Fruit fly (Drosophila melanogaster) whole organism, embryonic: ENCODE measurements around the gene CG5196.

ENCODE experiments used
- ATbp ChIP-seq: fragments of 200-800 bp; sonication (Bioruptor generic); optimal IDR thresholded peaks from 2 replicates; lab custom pipeline; 2017; ENCODE audit warnings: missing biosample characterization, mild to moderate bottlenecking, missing genetic modification characterization, missing genetic modification reagents
- Bdp1 ChIP-seq: fragments of 200-800 bp; sonication (Bioruptor generic); optimal IDR thresholded peaks from 3 replicates; lab custom pipeline; 2016; ENCODE audit warnings: missing biosample characterization, missing genetic modification characterization
- CG12299 ChIP-seq: fragments of 200-800 bp; sonication (Bioruptor generic); optimal IDR thresholded peaks from 2 replicates; lab custom pipeline; 2018; ENCODE audit warnings: missing biosample characterization, mild to moderate bottlenecking, missing genetic modification characterization
- CG12391 ChIP-seq: fragments of 200-800 bp; sonication (Bioruptor generic); optimal IDR thresholded peaks from 3 replicates; lab custom pipeline; 2018; ENCODE audit warnings: missing biosample characterization, mild to moderate bottlenecking, missing genetic modification characterization, moderate library complexity
- CG12942 ChIP-seq: fragments of 200-800 bp; sonication (Bioruptor generic); optimal IDR thresholded peaks from 3 replicates; lab custom pipeline; 2016; ENCODE audit warnings: missing biosample characterization, missing genetic modification characterization
- CG13775 ChIP-seq: fragments of 200-800 bp; sonication (Bioruptor generic); optimal IDR thresholded peaks from 3 replicates; lab custom pipeline; 2017; ENCODE audit warnings: missing biosample characterization, mild to moderate bottlenecking, missing genetic modification characterization
- CG1529 ChIP-seq: fragments of 200-800 bp; sonication (Bioruptor generic); optimal IDR thresholded peaks from 3 replicates; lab custom pipeline; 2018; ENCODE audit warnings: missing biosample characterization, missing genetic modification characterization
- CG17186 ChIP-seq: fragments of 200-800 bp; sonication (Bioruptor generic); optimal IDR thresholded peaks from 3 replicates; lab custom pipeline; 2017; ENCODE audit warnings: missing biosample characterization, missing genetic modification reagents, missing genetic modification characterization
- CG2889 ChIP-seq: fragments of 200-800 bp; sonication (Bioruptor generic); IDR thresholded peaks from 3 replicates; pipeline ENCODE4 v1.3.6; 2022; ENCODE audit warnings: missing biosample characterization, missing genetic modification characterization
- CG31224 ChIP-seq: fragments of 200-800 bp; sonication (Bioruptor generic); IDR thresholded peaks from 2 replicates; pipeline ENCODE4 v1.3.6; 2022; ENCODE audit warnings: missing biosample characterization, missing genetic modification characterization
- CG3281 ChIP-seq: fragments of 200-800 bp; sonication (Bioruptor generic); optimal IDR thresholded peaks from 3 replicates; lab custom pipeline; 2017; ENCODE audit warnings: missing biosample characterization, mild to moderate bottlenecking, missing genetic modification characterization
- CG33213 ChIP-seq: fragments of 200-800 bp; sonication (Bioruptor generic); optimal IDR thresholded peaks from 3 replicates; lab custom pipeline; 2016; ENCODE audit warnings: missing biosample characterization, missing genetic modification characterization
- CG3995 ChIP-seq: fragments of 200-800 bp; sonication (Bioruptor generic); optimal IDR thresholded peaks from 3 replicates; lab custom pipeline; 2016; ENCODE audit warnings: missing biosample characterization, missing genetic modification characterization
- CG4617 ChIP-seq: fragments of 200-800 bp; sonication (Bioruptor generic); optimal IDR thresholded peaks from 3 replicates; lab custom pipeline; 2016; ENCODE audit warnings: missing biosample characterization, missing genetic modification characterization, borderline replicate concordance
- CG4820 ChIP-seq: fragments of 200-800 bp; sonication (Bioruptor generic); optimal IDR thresholded peaks from 3 replicates; lab custom pipeline; 2016; ENCODE audit warnings: missing biosample characterization, missing genetic modification characterization
- CG6654 ChIP-seq: fragments of 200-800 bp; sonication (Bioruptor generic); optimal IDR thresholded peaks from 2 replicates; lab custom pipeline; 2017; ENCODE audit warnings: missing biosample characterization, mild to moderate bottlenecking, missing genetic modification characterization
- CG7839 ChIP-seq: fragments of 200-800 bp; sonication (Bioruptor generic); optimal IDR thresholded peaks from 3 replicates; lab custom pipeline; 2018; ENCODE audit warnings: missing biosample characterization, mild to moderate bottlenecking, missing genetic modification characterization, moderate library complexity
- CG8359 ChIP-seq: fragments of 200-800 bp; sonication (Bioruptor generic); optimal IDR thresholded peaks from 2 replicates; lab custom pipeline; 2017; ENCODE audit warnings: missing biosample characterization, mild to moderate bottlenecking, missing genetic modification characterization, borderline replicate concordance
- D19A ChIP-seq: fragments of 200-800 bp; optimal IDR thresholded peaks from 3 replicates; lab custom pipeline; 2019; ENCODE audit warnings: missing biosample characterization, mild to moderate bottlenecking, missing genetic modification characterization, moderate library complexity
- D19B ChIP-seq: fragments of 200-800 bp; sonication (Bioruptor generic); optimal IDR thresholded peaks from 2 replicates; lab custom pipeline; 2017; ENCODE audit warnings: missing biosample characterization, mild to moderate bottlenecking, missing genetic modification characterization
- Dfd ChIP-seq, 2 experiments: fragments of >200 bp; optimal IDR thresholded peaks; 2 replicates each; lab custom pipeline; 2017; ENCODE audit warnings: missing biosample characterization in 2 of 2, missing genetic modification characterization in 2 of 2
- E2f1 ChIP-seq: fragments of 200-800 bp; sonication (Bioruptor generic); IDR thresholded peaks from 2 replicates; pipeline ENCODE4 v1.3.6; 2022; ENCODE audit warnings: missing biosample characterization, missing genetic modification characterization
- E2f2 ChIP-seq: fragments of 200-800 bp; sonication (Bioruptor generic); IDR thresholded peaks from 2 replicates; pipeline ENCODE4 v1.3.6; 2022; ENCODE audit warnings: missing biosample characterization, missing genetic modification characterization
- Fer2 ChIP-seq: fragments of 200-800 bp; sonication (Bioruptor generic); optimal IDR thresholded peaks from 2 replicates; lab custom pipeline; 2018; ENCODE audit warnings: missing biosample characterization, mild to moderate bottlenecking, missing genetic modification characterization, moderate library complexity
- MBD-R2 ChIP-seq: fragments of 200-800 bp; sonication (Bioruptor generic); IDR thresholded peaks from 2 replicates; pipeline ENCODE4 v1.3.6; 2022; ENCODE audit warnings: missing biosample characterization, missing genetic modification characterization
- NC2β ChIP-seq: fragments of 200-800 bp; sonication (Bioruptor generic); optimal IDR thresholded peaks from 2 replicates; lab custom pipeline; 2016; ENCODE audit warnings: missing biosample characterization, missing genetic modification characterization
- Nf-YA ChIP-seq: fragments of 200-800 bp; sonication (Bioruptor generic); IDR thresholded peaks from 2 replicates; pipeline ENCODE4 v1.3.6; 2022; ENCODE audit warnings: missing biosample characterization, missing genetic modification characterization
- NfI ChIP-seq: fragments of 200-800 bp; sonication (Bioruptor generic); optimal IDR thresholded peaks from 3 replicates; lab custom pipeline; 2018; ENCODE audit warnings: missing biosample characterization, mild to moderate bottlenecking, missing genetic modification characterization, moderate library complexity
- Sin3A ChIP-seq: fragments of >200 bp; optimal IDR thresholded peaks from 2 replicates; lab custom pipeline; 2018
- Six4 ChIP-seq: fragments of 200-800 bp; sonication (Bioruptor generic); optimal IDR thresholded peaks from 2 replicates; lab custom pipeline; 2016; ENCODE audit warnings: missing biosample characterization, missing genetic modification characterization
- TFAM ChIP-seq: fragments of 200-800 bp; sonication (Bioruptor generic); optimal IDR thresholded peaks from 2 replicates; lab custom pipeline; 2017; ENCODE audit warnings: missing biosample characterization, missing genetic modification characterization, inconsistent platforms
- bbx ChIP-seq: fragments of 200-800 bp; sonication (Bioruptor generic); IDR thresholded peaks from 2 replicates; pipeline ENCODE4 v1.3.6; 2022; ENCODE audit warnings: missing biosample characterization, missing genetic modification characterization; ENCODE audit not compliant: partially characterized antibody
- bsh ChIP-seq, 2 experiments: fragments of 200-800 bp; sonication (Bioruptor generic); optimal IDR thresholded peaks; 2 replicates each; lab custom pipeline; 2017 to 2018; ENCODE audit warnings: mild to moderate bottlenecking in 2 of 2, missing biosample characterization in 2 of 2, missing genetic modification characterization in 2 of 2, moderate library complexity in 1 of 2
- btn ChIP-seq: fragments of 200-800 bp; sonication (Bioruptor generic); optimal IDR thresholded peaks from 2 replicates; lab custom pipeline; 2016; ENCODE audit warnings: missing biosample characterization, missing genetic modification characterization
- croc ChIP-seq: fragments of 200-800 bp; sonication (Bioruptor generic); conservative IDR thresholded peaks from 3 replicates; pipeline ENCODE4 v1.3.6; 2022; ENCODE audit warnings: missing biosample characterization, missing genetic modification characterization
- crp ChIP-seq, 2 experiments: fragments of 200-800 bp; sonication (Bioruptor generic); optimal IDR thresholded peaks; 2 replicates in 1 of 2; 3 replicates in 1 of 2; lab custom pipeline; 2017; ENCODE audit warnings: missing biosample characterization in 2 of 2, missing genetic modification characterization in 2 of 2, mild to moderate bottlenecking in 1 of 2, moderate library complexity in 1 of 2
- dpn ChIP-seq, 2 experiments: fragments of 200-800 bp; sonication (Bioruptor generic); optimal IDR thresholded peaks; 3 replicates each; lab custom pipeline; 2016; ENCODE audit warnings: missing biosample characterization in 2 of 2, missing genetic modification characterization in 2 of 2
- ewg ChIP-seq: fragments of 200-800 bp; sonication (Bioruptor generic); optimal IDR thresholded peaks from 3 replicates; lab custom pipeline; 2017; ENCODE audit warnings: mild to moderate bottlenecking, missing biosample characterization, missing genetic modification reagents, missing genetic modification characterization
- fd64A ChIP-seq: fragments of 200-800 bp; sonication (Bioruptor generic); optimal IDR thresholded peaks from 3 replicates; lab custom pipeline; 2018; ENCODE audit warnings: missing biosample characterization, mild to moderate bottlenecking, missing genetic modification characterization
- kah ChIP-seq: fragments of 200-800 bp; sonication (Bioruptor generic); optimal IDR thresholded peaks from 2 replicates; lab custom pipeline; 2018; ENCODE audit warnings: missing biosample characterization, mild to moderate bottlenecking, missing genetic modification characterization
- lmd ChIP-seq: fragments of 200-800 bp; sonication (Bioruptor generic); IDR thresholded peaks from 2 replicates; pipeline ENCODE4 v1.3.6; 2022; ENCODE audit warnings: missing biosample characterization, missing genetic modification characterization
- nau ChIP-seq: fragments of 200-800 bp; sonication (Bioruptor generic); optimal IDR thresholded peaks from 3 replicates; lab custom pipeline; 2017; ENCODE audit warnings: missing biosample characterization, mild to moderate bottlenecking, missing genetic modification characterization, missing genetic modification reagents
- nerfin-2 ChIP-seq: fragments of 200-800 bp; sonication (Bioruptor generic); IDR thresholded peaks from 2 replicates; pipeline ENCODE4 v1.3.6; 2022; ENCODE audit warnings: missing biosample characterization, missing genetic modification characterization; ENCODE audit not compliant: partially characterized antibody
- nmo ChIP-seq: fragments of 200-800 bp; sonication (Bioruptor generic); optimal IDR thresholded peaks from 2 replicates; lab custom pipeline; 2018; ENCODE audit warnings: missing biosample characterization, mild to moderate bottlenecking, missing genetic modification characterization, moderate library complexity
- oc ChIP-seq: fragments of 200-800 bp; sonication (Bioruptor generic); optimal IDR thresholded peaks from 2 replicates; lab custom pipeline; 2018; ENCODE audit warnings: missing biosample characterization, mild to moderate bottlenecking, missing genetic modification characterization, moderate library complexity
- phol ChIP-seq: fragments of 200-800 bp; sonication (Bioruptor generic); optimal IDR thresholded peaks from 3 replicates; lab custom pipeline; 2018; ENCODE audit warnings: missing biosample characterization, mild to moderate bottlenecking, missing genetic modification characterization, moderate library complexity
- ranshi ChIP-seq: fragments of 200-800 bp; sonication (Bioruptor generic); IDR thresholded peaks from 2 replicates; pipeline ENCODE4 v1.3.6; 2022; ENCODE audit warnings: missing biosample characterization, missing genetic modification characterization
- sd ChIP-seq: fragments of 200-800 bp; sonication (Bioruptor generic); optimal IDR thresholded peaks from 3 replicates; lab custom pipeline; 2018; ENCODE audit warnings: missing biosample characterization, mild to moderate bottlenecking, missing genetic modification characterization, moderate library complexity
- slou ChIP-seq: fragments of 200-800 bp; sonication (Bioruptor generic); optimal IDR thresholded peaks from 3 replicates; lab custom pipeline; 2016; ENCODE audit warnings: missing biosample characterization, missing genetic modification characterization
- so ChIP-seq: fragments of 200-800 bp; sonication (Bioruptor generic); IDR thresholded peaks from 3 replicates; pipeline ENCODE4 v1.3.6; 2022; ENCODE audit warnings: missing biosample characterization, missing genetic modification characterization
- tll ChIP-seq, 2 experiments: fragments of 200-800 bp in 1 of 2; fragments of >200 bp in 1 of 2; sonication (Bioruptor generic) in 1 of 2; optimal IDR thresholded peaks; 2 replicates each; lab custom pipeline; 2017 to 2019; ENCODE audit warnings: missing biosample characterization in 2 of 2, missing genetic modification characterization in 2 of 2, mild to moderate bottlenecking in 1 of 2, moderate library complexity in 1 of 2

CG5196 gene

dm6 chr3R:12433764-12434163 is 25.6 kb downstream of the CG5196 start, which contains the start of the genes Aos1 and Srlp (continued):
- TF ChIP-seq kah (GFP tag; lab: Kevin White, UChicago) (peak; percentile 27), ewg (GFP tag; lab: Kevin White, UChicago) (peak; percentile 1), CG33213 (GFP tag; lab: Kevin White, UChicago) (no peak), Nf-YA (no peak), slou (GFP tag; lab: Kevin White, UChicago) (peak; percentile 17), so (no peak), ranshi (GFP tag; lab: Robert Waterston, UW) (no peak), CG12299 (peak; percentile 20), E2f1 (0 out of 2 replicates have a peak, but pooled peaks have one; percentile 8), Bdp1 (GFP tag; lab: Kevin White, UChicago) (no peak), TFAM (no peak), nau (GFP tag; lab: Kevin White, UChicago) (no peak), CG2889 (GFP tag; lab: Robert Waterston, UW) (no peak), Sin3A (lab: Kevin White, UChicago) (peak; percentile 44), crp (GFP tag; optimal IDR thresholded peaks at IDR 0.05; lab: Kevin White, UChicago) (no peak), bsh (GFP tag; optimal IDR thresholded peaks at IDR 0.05; lab: Kevin White, UChicago) (peak in 1 of 2 experiments; percentile 49), bbx (GFP tag; lab: Robert Waterston, UW) (no peak), croc (GFP tag; lab: Robert Waterston, UW) (no peak), CG4617 (GFP tag; lab: Kevin White, UChicago) (peak; percentile 72), CG3281 (peak; percentile 50), CG12391 (peak; percentile 81), CG13775 (GFP tag; lab: Kevin White, UChicago) (peak; percentile 56), E2f2 (peak; percentile 69), Dfd (GFP tag; optimal IDR thresholded peaks at IDR 0.05; lab: Kevin White, UChicago) (no peak), CG3995 (no peak), MBD-R2 (GFP tag; lab: Robert Waterston, UW) (peak; percentile 69), CG7839 (no peak), sd (tag; lab: Kevin White, UChicago) (peak; percentile 58), CG8359 (GFP tag; lab: Kevin White, UChicago) (no peak), fd64A (GFP tag; lab: Kevin White, UChicago) (no peak), CG31224 (GFP tag; lab: Robert Waterston, UW) (no peak), NfI (GFP tag; lab: Kevin White, UChicago) (peak; percentile 46), tll (GFP tag; optimal IDR thresholded peaks at IDR 0.05; lab: Kevin White, UChicago) (no peak), D19A (peak; percentile 52), CG6654 (GFP tag; lab: Kevin White, UChicago) (no peak), phol (tag; lab: Kevin White, UChicago) (peak; percentile 80), lmd (GFP tag; lab: Robert Waterston, UW) (peak; percentile 37; the same call in 1 of the 2 replicates), dpn (GFP tag; optimal IDR thresholded peaks at IDR 0.05; lab: Kevin White, UChicago) (peak in 1 of 2 experiments; percentile 45), nerfin-2 (no peak), btn (GFP tag; lab: Kevin White, UChicago) (no peak), ATbp (GFP tag; lab: Kevin White, UChicago) (no peak), nmo (GFP tag; lab: Kevin White, UChicago) (peak; percentile 77), D19B (no peak), Six4 (GFP tag; lab: Kevin White, UChicago) (no peak), oc (no peak), CG4820 (peak; percentile 19), CG17186 (peak; percentile 21), CG1529 (GFP tag; lab: Kevin White, UChicago) (no peak), CG12942 (GFP tag; lab: Kevin White, UChicago) (peak; percentile 52), NC2β (GFP tag; lab: Kevin White, UChicago) (no peak), Fer2 (tag; lab: Kevin White, UChicago) (peak; percentile 34)
